Worm (Caenorhabditis elegans) whole organism, mixed stage, embryonic: ENCODE measurements around the gene srg-45.

ENCODE experiments used
- blmp-1 ChIP-seq: fragments of 150-350 bp; optimal IDR thresholded peaks from 2 replicates; lab custom pipeline; 2014; ENCODE audit warnings: missing biosample characterization, missing genetic modification characterization
- ceh-43 ChIP-seq: fragments of 200-800 bp; sonication (Bioruptor generic); optimal IDR thresholded peaks from 2 replicates; lab custom pipeline; 2018; ENCODE audit warnings: mild to moderate bottlenecking, missing genetic modification characterization, moderate library complexity, missing compliant biosample characterization
- ceh-83 ChIP-seq: fragments of 200-800 bp; sonication (Bioruptor generic); optimal IDR thresholded peaks from 2 replicates; lab custom pipeline; 2018; ENCODE audit warnings: mild to moderate bottlenecking, missing genetic modification characterization, missing compliant biosample characterization
- ces-1 ChIP-seq: fragments of 150-350 bp; optimal IDR thresholded peaks from 2 replicates; lab custom pipeline; 2014; ENCODE audit warnings: missing biosample characterization, missing genetic modification reagents, missing genetic modification characterization
- elt-1 ChIP-seq: sonication (generic microtip); optimal IDR thresholded peaks from 2 replicates; lab custom pipeline; 2017; ENCODE audit warnings: missing genetic modification characterization, mild to moderate bottlenecking, missing compliant biosample characterization, antibody characterized with exemption, moderate library complexity, borderline replicate concordance; ENCODE audit not compliant: insufficient read depth
- ham-2 ChIP-seq: fragments of 200-800 bp; sonication (Bioruptor generic); optimal IDR thresholded peaks from 2 replicates; lab custom pipeline; 2018; ENCODE audit warnings: mild to moderate bottlenecking, missing genetic modification characterization, missing compliant biosample characterization
- lin-13 ChIP-seq: fragments of 150-350 bp; optimal IDR thresholded peaks from 2 replicates; lab custom pipeline; 2014; ENCODE audit warnings: missing biosample characterization, missing genetic modification characterization
- mep-1 ChIP-seq: fragments of 150-350 bp; optimal IDR thresholded peaks from 2 replicates; lab custom pipeline; 2017; ENCODE audit warnings: missing biosample characterization, missing genetic modification reagents, missing genetic modification characterization, inconsistent platforms
- mls-2 ChIP-seq: sonication (generic microtip); optimal IDR thresholded peaks from 2 replicates; lab custom pipeline; 2016; ENCODE audit warnings: mild to moderate bottlenecking, missing genetic modification characterization, moderate library complexity, missing compliant biosample characterization
- pha-4 ChIP-seq: fragments of 150-350 bp; optimal IDR thresholded peaks from 2 replicates; lab custom pipeline; 2018; ENCODE audit warnings: missing biosample characterization, missing genetic modification reagents, missing genetic modification characterization
- snpc-4 ChIP-seq: fragments of 150-350 bp; optimal IDR thresholded peaks from 2 replicates; lab custom pipeline; 2014; ENCODE audit warnings: missing biosample characterization, missing genetic modification characterization
- unc-39 ChIP-seq: fragments of 150-350 bp; optimal IDR thresholded peaks from 2 replicates; lab custom pipeline; 2014; ENCODE audit warnings: missing biosample characterization, missing genetic modification characterization
- zip-8 ChIP-seq: fragments of 150-350 bp; optimal IDR thresholded peaks from 2 replicates; lab custom pipeline; 2014; ENCODE audit warnings: missing biosample characterization, missing genetic modification characterization
- ztf-11 ChIP-seq: fragments of 150-350 bp; optimal IDR thresholded peaks from 2 replicates; lab custom pipeline; 2014; ENCODE audit warnings: missing biosample characterization, missing genetic modification characterization

ce11 chrV:12307011-12307540, at the start of gene srg-45:
- TF ChIP-seq pha-4 (tag; lab: Kevin White, UChicago) (no peak), lin-13 (tag; lab: Kevin White, UChicago) (no peak), snpc-4 (tag; lab: Kevin White, UChicago) (no peak), mls-2 (tag; lab: Kevin White, UChicago) (no peak), ceh-43 (no peak), elt-1 (tag; lab: Kevin White, UChicago) (no peak), zip-8 (tag; lab: Kevin White, UChicago) (no peak), mep-1 (tag; lab: Kevin White, UChicago) (no peak), unc-39 (no peak), ham-2 (GFP tag; lab: Kevin White, UChicago) (no peak), ces-1 (GFP tag; lab: Kevin White, UChicago) (no peak), blmp-1 (tag; lab: Kevin White, UChicago) (no peak), ceh-83 (GFP tag; lab: Kevin White, UChicago) (no peak), ztf-11 (tag; lab: Kevin White, UChicago) (no peak)
